Fruit fly (Drosophila melanogaster): Measurements from ENCODE around the gene CG8136.

CG8136 gene

DNA sequence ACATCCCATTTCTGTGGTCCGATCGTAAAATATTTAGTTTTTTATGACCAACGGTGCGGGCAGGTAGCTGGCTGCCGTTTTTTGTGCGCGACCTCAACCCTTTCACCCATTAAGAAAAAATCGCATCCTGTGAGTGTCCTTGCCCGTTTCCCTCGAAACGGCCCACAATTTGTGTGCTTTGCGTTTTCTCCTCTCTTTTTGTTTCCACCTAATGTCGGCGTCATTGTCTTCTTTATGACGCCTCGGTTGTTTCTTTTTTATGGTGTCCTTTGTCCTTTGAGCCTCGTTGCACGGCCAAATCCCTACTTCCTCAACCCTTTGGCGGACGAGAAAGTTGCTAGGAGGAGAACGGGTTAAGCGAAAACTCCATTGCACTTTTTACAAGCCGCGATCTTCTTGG lies 20.0 kb upstream of the CG8136 start:
- no peak for TF ChIP-seq CG8478 (optimal IDR thresholded peaks at IDR 0.05)
- no peak for TF ChIP-seq psq (optimal IDR thresholded peaks at IDR 0.05)
- TF ChIP-seq EcR (GFP tag; optimal IDR thresholded peaks at IDR 0.05), result no peak
- no peak for TF ChIP-seq Dll (optimal IDR thresholded peaks at IDR 0.05)
- no peak for TF ChIP-seq usp (GFP tag; optimal IDR thresholded peaks at IDR 0.05)
- no peak for TF ChIP-seq pan (optimal IDR thresholded peaks at IDR 0.05)

DNA sequence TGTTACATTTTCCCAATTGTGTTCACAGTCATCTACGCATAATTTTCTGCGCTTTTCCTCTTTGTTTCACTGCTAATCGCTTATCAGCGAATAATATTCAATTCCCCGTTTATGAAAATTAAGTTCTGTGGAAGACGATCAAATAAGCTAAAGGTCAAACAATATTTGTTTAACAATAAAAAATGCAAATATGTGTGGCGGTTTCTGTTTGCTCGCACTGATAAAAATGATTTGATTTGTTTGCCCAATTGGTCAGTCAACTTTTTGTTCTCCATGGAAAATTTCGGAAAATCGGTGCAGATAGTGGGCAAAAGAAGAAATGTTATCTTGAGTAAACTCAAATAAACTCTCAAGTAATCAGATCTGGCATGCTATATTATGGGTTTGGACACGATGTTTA lies 16.5 kb upstream of the CG8136 start:
- TF ChIP-seq psq (optimal IDR thresholded peaks at IDR 0.05) (no peak), EcR (GFP tag; optimal IDR thresholded peaks at IDR 0.05) (no peak), pan (optimal IDR thresholded peaks at IDR 0.05) (no peak), CG8478 (optimal IDR thresholded peaks at IDR 0.05) (no peak), usp (GFP tag; optimal IDR thresholded peaks at IDR 0.05) (no peak), Dll (optimal IDR thresholded peaks at IDR 0.05) (no peak)

DNA sequence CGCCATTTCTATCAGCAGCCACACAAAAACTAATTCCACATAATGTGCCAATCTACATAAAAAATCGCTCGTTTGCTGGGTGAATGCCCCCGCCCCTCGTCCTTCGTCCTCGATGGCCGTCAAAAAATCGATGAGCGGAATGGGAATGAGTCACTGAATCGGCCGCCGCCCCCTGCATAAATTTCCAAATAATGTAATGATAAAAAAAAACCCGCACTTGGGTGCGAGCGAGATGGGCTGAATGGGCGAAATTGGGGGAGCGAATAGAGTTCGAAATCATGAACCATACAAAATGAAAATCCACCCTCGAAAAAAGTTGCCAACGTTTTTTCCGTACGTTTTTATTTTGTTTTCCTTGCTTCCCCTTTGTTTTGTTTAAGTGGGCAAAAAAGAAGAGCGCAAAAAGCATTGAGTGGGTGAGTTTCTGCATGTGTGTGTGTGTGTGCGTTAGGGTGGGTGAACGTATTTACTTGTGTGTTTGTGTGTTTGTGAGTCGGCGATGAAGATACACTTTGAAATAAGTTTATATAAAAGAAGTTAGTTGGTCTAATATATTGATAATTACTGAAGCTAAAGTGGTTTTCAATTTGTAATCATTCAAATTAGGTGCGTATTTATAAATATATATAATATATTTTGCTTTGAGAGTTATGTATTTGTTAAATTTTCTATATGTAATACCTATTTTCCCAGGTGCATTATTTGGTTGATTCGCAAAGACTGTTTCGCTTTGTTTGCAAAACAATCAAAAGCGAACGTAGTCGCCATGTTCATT lies 15.7 kb upstream of the CG8136 start:
- no peak for TF ChIP-seq EcR (GFP tag; optimal IDR thresholded peaks at IDR 0.05)
- TF ChIP-seq pan (optimal IDR thresholded peaks at IDR 0.05), result no peak
- no peak for TF ChIP-seq Dll (optimal IDR thresholded peaks at IDR 0.05)
- TF ChIP-seq usp (GFP tag; optimal IDR thresholded peaks at IDR 0.05), result no peak
- no peak for TF ChIP-seq psq (optimal IDR thresholded peaks at IDR 0.05)
- no peak for TF ChIP-seq CG8478 (optimal IDR thresholded peaks at IDR 0.05)

DNA sequence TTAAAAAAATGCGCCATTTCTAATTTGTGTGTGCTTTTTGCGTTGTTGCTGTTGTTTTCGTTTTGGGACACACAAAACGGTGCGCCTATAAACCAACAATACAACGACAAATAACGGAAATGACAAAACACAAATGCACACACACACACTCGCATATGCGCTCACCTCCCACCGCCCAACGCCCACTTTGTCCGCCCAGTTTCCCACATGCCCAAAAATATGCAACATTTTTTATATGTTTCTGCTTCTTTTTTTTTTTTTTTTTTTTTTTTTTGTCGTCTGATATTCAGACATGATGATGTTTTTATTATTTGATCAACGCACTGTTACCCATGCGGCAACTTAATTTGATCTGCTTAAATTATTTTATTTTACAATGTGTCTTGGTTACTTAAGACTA lies 14.0 kb upstream of the CG8136 start:
- TF ChIP-seq CG8478 (optimal IDR thresholded peaks at IDR 0.05) (no peak), Dll (optimal IDR thresholded peaks at IDR 0.05) (no peak), pan (optimal IDR thresholded peaks at IDR 0.05) (no peak), EcR (GFP tag; optimal IDR thresholded peaks at IDR 0.05) (no peak), psq (optimal IDR thresholded peaks at IDR 0.05) (no peak), usp (GFP tag; optimal IDR thresholded peaks at IDR 0.05) (no peak)

DNA sequence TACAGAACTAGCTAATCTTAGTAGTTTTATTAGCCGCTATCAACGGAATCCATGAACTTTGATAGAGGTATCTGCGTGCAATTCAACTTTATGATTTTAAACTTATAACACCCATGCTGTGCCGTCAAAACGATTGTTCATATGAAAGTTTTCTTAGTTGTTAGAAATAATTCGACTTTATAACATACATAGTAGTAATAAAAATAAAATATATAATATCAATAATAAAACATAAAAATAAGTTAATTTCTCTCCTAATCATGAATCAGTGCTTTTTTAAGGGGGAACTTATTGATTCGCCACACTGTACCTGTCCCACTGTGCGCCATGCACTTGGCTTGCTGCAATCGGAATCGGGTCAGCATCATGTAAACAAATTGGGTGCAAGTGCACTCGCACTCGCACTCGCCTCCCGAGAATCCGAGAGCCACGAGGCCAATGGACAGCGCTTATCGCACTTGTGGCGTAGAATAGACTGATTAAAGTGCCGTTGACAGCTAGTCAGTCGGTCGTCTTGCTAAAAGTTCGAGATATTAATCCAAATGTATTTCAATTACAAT lies 9.2 kb upstream of the CG8136 start:
- TF ChIP-seq Dll (optimal IDR thresholded peaks at IDR 0.05) (no peak), CG8478 (optimal IDR thresholded peaks at IDR 0.05) (no peak), EcR (GFP tag; optimal IDR thresholded peaks at IDR 0.05) (no peak)

DNA sequence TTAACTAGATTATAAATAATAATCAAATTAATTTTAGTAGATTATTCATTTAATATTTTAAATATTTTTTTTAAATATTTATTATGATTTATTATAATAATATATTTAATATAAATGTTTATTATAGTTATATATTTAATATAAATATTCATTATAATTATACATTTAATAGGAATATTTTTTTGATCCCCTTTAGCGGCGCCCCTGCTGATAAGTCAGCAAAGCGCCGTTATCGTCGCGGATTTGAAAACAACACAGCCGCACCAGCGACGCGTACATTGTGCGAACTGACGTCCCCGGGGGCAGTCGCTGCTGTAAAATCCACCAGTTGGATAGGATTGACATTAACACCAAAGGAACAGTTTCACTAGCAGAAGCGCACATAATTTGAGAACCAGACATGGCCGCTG lies 8.4 kb upstream of the CG8136 start, which contains the start of gene CG8112:
TSS of gene CG8112 (plus strand) at position 212 of the 410 bp plus-strand sequence.
- no peak for TF ChIP-seq pan (optimal IDR thresholded peaks at IDR 0.05)

DNA sequence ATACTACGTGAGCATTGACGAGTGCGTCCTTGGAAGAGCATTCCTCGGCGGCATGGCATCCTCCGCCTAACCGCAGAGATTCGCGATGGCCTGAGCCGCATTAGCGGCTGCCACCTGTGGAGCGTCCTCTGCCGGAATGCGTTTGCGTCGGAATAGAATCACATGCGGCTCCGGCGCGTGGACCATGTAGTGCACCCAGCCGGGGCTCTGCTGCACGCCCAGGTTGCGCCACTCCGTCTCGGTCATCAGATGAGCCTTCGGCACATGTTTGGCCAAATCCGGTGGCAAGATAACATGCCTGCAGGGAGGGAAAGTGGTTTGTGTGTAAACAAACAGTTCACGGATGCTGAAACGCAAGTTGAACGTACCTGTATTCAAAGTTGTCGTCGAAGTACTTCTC lies 5.8 kb upstream of the CG8136 start:
- TF ChIP-seq CG8478 (optimal IDR thresholded peaks at IDR 0.05) (no peak), pan (optimal IDR thresholded peaks at IDR 0.05) (no peak), usp (GFP tag; optimal IDR thresholded peaks at IDR 0.05) (no peak), EcR (GFP tag; optimal IDR thresholded peaks at IDR 0.05) (no peak), psq (optimal IDR thresholded peaks at IDR 0.05) (no peak), Dll (optimal IDR thresholded peaks at IDR 0.05) (no peak)

DNA sequence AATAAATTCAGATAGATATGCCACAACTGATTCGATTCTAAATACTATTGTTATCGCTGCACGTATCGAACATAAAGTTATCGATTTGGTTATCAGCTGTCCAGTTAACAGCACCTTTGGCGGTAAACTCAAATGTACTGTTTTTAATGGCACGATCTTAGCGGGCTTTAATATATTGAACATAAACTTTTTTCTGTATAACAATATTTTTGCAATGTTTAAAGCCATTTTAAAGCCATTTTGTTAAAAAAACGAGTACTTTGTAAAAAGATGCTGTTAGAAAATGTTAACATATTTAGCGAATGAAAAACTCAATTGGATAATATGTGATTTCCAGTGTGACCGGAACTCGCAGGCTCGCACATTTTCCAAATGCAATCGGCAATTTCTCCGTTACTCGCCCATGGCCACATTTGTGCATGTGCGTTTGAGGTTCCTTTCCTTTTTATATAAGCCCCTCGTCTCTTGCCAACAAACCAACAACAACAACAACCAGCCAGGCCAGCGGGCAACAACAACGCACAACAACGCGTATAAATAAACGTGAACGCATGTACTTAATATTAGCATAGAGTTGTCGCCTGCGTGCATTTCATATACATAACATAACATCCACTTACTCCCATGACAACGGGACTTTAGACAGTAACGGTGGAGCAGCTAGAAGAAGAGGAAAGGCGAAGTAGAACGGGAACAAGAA lies 5.2 kb upstream of the CG8136 start, which contains the start of gene TMEM216:
TSS of gene TMEM216 (plus strand) at position 393 of the 700 bp plus-strand sequence.
- TF ChIP-seq CG8478 (optimal IDR thresholded peaks at IDR 0.05), result no peak
- TF ChIP-seq pan (optimal IDR thresholded peaks at IDR 0.05), result no peak
- TF ChIP-seq Dll (optimal IDR thresholded peaks at IDR 0.05), result no peak
- TF ChIP-seq usp (GFP tag; optimal IDR thresholded peaks at IDR 0.05), result no peak
- TF ChIP-seq psq (optimal IDR thresholded peaks at IDR 0.05), result no peak
- no peak for TF ChIP-seq EcR (GFP tag; optimal IDR thresholded peaks at IDR 0.05)

DNA sequence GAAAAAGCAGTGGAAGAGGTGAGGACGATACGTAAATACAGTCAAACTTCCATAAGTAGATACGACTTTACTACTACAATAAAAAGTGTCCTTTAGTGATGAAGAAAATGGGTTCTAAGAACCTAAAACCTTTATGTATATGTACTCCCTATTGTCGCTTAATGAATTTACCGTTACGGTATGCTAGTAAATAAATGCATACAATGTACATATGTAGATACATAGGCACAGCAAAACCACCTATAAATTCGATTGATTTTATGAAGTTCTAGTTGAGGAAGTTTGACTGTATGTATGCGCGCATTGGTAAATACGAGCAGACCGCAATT lies 4.7 kb upstream of the CG8136 start:
- no peak for TF ChIP-seq usp (GFP tag; optimal IDR thresholded peaks at IDR 0.05)

DNA sequence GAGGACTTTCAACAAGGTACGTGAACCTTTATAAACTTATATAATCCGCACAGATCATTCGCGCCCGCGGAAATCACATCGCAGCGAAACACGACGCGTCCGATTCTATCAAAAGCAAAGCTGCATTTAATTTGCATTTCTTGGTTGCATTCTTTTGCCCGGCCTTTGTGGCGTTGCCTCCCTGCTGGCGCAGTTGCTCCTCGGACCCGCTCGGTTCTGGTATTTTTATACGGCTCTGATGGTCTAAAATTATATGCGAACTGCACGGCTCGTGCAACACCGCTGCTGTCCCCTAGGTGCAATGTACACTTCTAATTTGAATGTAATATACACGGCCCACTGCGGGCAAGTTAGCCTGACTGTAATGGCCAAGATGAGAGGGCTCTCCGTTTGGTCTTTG lies 2.8 kb upstream of the CG8136 start, which contains the start of gene Cks85A:
TSS of gene Cks85A (minus strand) at position 101 of the 400 bp plus-strand sequence.
- TF ChIP-seq Dll (optimal IDR thresholded peaks at IDR 0.05), result no peak
- TF ChIP-seq psq (optimal IDR thresholded peaks at IDR 0.05), result no peak

DNA sequence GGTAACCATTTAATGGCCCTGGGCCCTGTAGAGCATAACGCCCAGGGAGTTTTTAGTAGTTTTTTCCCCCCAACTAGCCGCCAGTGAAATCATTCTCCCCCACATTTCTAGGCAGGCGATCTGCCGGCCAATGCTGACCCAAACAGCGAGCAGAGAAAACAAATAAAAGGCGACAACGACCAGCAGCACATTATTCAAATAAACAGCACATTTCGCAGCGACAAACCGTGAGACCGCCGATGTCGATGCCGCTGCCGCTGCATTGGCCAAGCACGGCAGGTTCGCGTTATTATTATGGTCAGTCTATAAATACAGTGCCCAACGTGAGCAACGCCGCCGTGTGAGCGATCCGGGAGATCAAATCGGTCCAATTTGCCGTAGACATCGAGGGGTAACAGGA lies 2.3 kb upstream of the CG8136 start, which contains the start of gene CG11760:
TSS of gene CG11760 (plus strand) at position 301 of the 400 bp plus-strand sequence.
- no peak for TF ChIP-seq usp (GFP tag; optimal IDR thresholded peaks at IDR 0.05)
- TF ChIP-seq EcR (GFP tag; optimal IDR thresholded peaks at IDR 0.05), result no peak
- TF ChIP-seq CG8478 (optimal IDR thresholded peaks at IDR 0.05), result no peak
- TF ChIP-seq pan (optimal IDR thresholded peaks at IDR 0.05), result no peak
- no peak for TF ChIP-seq Dll (optimal IDR thresholded peaks at IDR 0.05)
- TF ChIP-seq psq (optimal IDR thresholded peaks at IDR 0.05), result no peak

DNA sequence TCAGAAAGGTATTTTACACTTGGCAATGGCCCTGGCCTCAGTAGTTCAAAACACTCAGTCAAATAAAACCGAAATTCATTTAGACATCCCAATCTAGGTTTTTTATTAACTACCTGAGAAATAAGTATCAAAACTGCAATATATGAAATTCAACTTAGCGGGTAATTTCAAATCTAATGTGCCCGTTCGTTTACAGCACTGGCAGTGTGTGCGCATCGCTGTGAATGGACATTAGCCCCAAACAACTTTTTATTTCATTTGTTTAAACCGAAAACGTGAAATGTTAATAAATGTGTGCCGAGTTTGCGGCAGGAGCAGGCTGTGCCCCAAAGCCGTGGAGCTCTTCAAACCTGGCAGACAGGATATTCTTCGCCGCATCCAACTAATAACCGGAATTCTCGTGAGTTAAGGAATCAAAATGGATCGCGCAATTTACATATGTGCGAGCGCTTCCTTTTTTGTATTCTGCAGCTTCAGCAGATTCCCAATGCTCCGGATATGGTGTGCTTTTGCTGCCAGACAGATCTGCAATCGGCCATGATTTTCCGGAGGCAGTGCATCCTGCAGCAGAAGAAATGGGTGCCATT lies 1.9 kb downstream of the CG8136 start, which contains the start of gene nom:
TSS of gene nom (plus strand) at position 213 of the 587 bp plus-strand sequence.
- TF ChIP-seq Dll (optimal IDR thresholded peaks at IDR 0.05) (no peak), CG8478 (optimal IDR thresholded peaks at IDR 0.05) (no peak), usp (GFP tag; optimal IDR thresholded peaks at IDR 0.05) (no peak), pan (optimal IDR thresholded peaks at IDR 0.05) (no peak), psq (optimal IDR thresholded peaks at IDR 0.05) (no peak), EcR (GFP tag; optimal IDR thresholded peaks at IDR 0.05) (no peak)

All from whole organism.